Fruit fly (Drosophila melanogaster): ENCODE data around the gene Ppt1.

dm6 chrX:8667709-8668108, 22.3 kb downstream of the Ppt1 start:
- TF ChIP-seq ttk (optimal IDR thresholded peaks at IDR 0.05) (no peak), h (optimal IDR thresholded peaks at IDR 0.05) (no peak)

Measured in Kc167 (cell line).